Fruit fly (Drosophila melanogaster): Measurements from ENCODE around the gene Hsp67Bc.

Gene Hsp67Bc

dm6 chr3L:9383345-9384075, 11.2 kb upstream of the Hsp67Bc start, which contains the start of gene Hsp27 (continued):
- TF ChIP-seq lbe (GFP tag; optimal IDR thresholded peaks at IDR 0.05): peak; percentile 99
- TF ChIP-seq CG10959 (GFP tag; IDR thresholded peaks at IDR 0.05): peak; percentile 95
- peak; percentile 82 for TF ChIP-seq Nf-YC (tag; optimal IDR thresholded peaks at IDR 0.05)
- TF ChIP-seq sug (tag; optimal IDR thresholded peaks at IDR 0.05): peak; percentile 87
- peak; percentile 97 for TF ChIP-seq tio (GFP tag; optimal IDR thresholded peaks at IDR 0.05)
- peak; percentile 93 for TF ChIP-seq CG10431 (GFP tag; optimal IDR thresholded peaks at IDR 0.05)
- TF ChIP-seq Ptx1 (GFP tag; IDR thresholded peaks at IDR 0.05): peak; percentile 99
- peak; percentile 98 for TF ChIP-seq Chrac-16 (GFP tag; optimal IDR thresholded peaks at IDR 0.05)
- TF ChIP-seq nmo (GFP tag; optimal IDR thresholded peaks at IDR 0.05): peak; percentile 99
- peak; percentile 97 for TF ChIP-seq kay (GFP tag; optimal IDR thresholded peaks at IDR 0.05)
- peak; percentile 97 for TF ChIP-seq Hsf (GFP tag; optimal IDR thresholded peaks at IDR 0.05)
- TF ChIP-seq zfh2 (GFP tag; optimal IDR thresholded peaks at IDR 0.05): peak; percentile 96
- TF ChIP-seq NK7.1 (GFP tag; optimal IDR thresholded peaks at IDR 0.05): peak; percentile 93
- peak; percentile 93 for TF ChIP-seq bab2 (GFP tag; optimal IDR thresholded peaks at IDR 0.05)
- peak; percentile 95 for TF ChIP-seq Ravus (GFP tag; IDR thresholded peaks at IDR 0.05)
- TF ChIP-seq CG3838 (GFP tag; optimal IDR thresholded peaks at IDR 0.05): peak; percentile 87
- TF ChIP-seq Hey (tag; optimal IDR thresholded peaks at IDR 0.05): peak; percentile 56
- TF ChIP-seq croc (GFP tag; conservative IDR thresholded peaks at IDR 0.05): peak; percentile 98
- TF ChIP-seq CG10543 (GFP tag; optimal IDR thresholded peaks at IDR 0.05): peak; percentile 74
- TF ChIP-seq Scr (GFP tag; IDR thresholded peaks at IDR 0.05; ENCODE audit: partially characterized antibody): no peak
- peak; percentile 75 for TF ChIP-seq crol (GFP tag; IDR thresholded peaks at IDR 0.05)
- TF ChIP-seq CG7987 (GFP tag; optimal IDR thresholded peaks at IDR 0.05): peak; percentile 96
- TF ChIP-seq Jarid2 (GFP tag; optimal IDR thresholded peaks at IDR 0.05): peak; percentile 93
- TF ChIP-seq CG15073 (GFP tag; optimal IDR thresholded peaks at IDR 0.05): peak; percentile 85
- TF ChIP-seq CG7745 (tag; optimal IDR thresholded peaks at IDR 0.05): peak; percentile 70
- TF ChIP-seq h (optimal IDR thresholded peaks at IDR 0.05): no peak
- no peak for TF ChIP-seq gfzf (GFP tag; optimal IDR thresholded peaks at IDR 0.05)
- TF ChIP-seq Hr51 (GFP tag; optimal IDR thresholded peaks at IDR 0.05): peak; percentile 91 to 97
- TF ChIP-seq CG4730 (GFP tag; IDR thresholded peaks at IDR 0.05): peak; percentile 98
- peak; percentile 98 for TF ChIP-seq gce (GFP tag; IDR thresholded peaks at IDR 0.05)
- TF ChIP-seq dimm (GFP tag; IDR thresholded peaks at IDR 0.05): peak; percentile 91
- TF ChIP-seq CG13287 (GFP tag; IDR thresholded peaks at IDR 0.05; ENCODE audit: partially characterized antibody): no peak; the same call in 1 of the 2 replicates
- TF ChIP-seq Usf (GFP tag; optimal IDR thresholded peaks at IDR 0.05): peak; percentile 96
- TF ChIP-seq Dek (tag; optimal IDR thresholded peaks at IDR 0.05): peak; percentile 97
- peak; percentile 97 for TF ChIP-seq danr (GFP tag; IDR thresholded peaks at IDR 0.05)
- peak; percentile 98 for TF ChIP-seq Asciz (GFP tag; optimal IDR thresholded peaks at IDR 0.05)
- peak; percentile 99 for TF ChIP-seq CG4424 (GFP tag; optimal IDR thresholded peaks at IDR 0.05)
- peak; percentile 92 for TF ChIP-seq CG1792 (GFP tag; optimal IDR thresholded peaks at IDR 0.05)
- peak; percentile 99 for TF ChIP-seq CG17359 (tag; optimal IDR thresholded peaks at IDR 0.05)
- TF ChIP-seq ken (GFP tag; IDR thresholded peaks at IDR 0.05): peak; percentile 99
- peak; percentile 98 for TF ChIP-seq CG11247 (GFP tag; IDR thresholded peaks at IDR 0.05)
- TF ChIP-seq Rfx (GFP tag; IDR thresholded peaks at IDR 0.05): peak; percentile 99
- no peak for TF ChIP-seq Hr39 (optimal IDR thresholded peaks at IDR 0.05)
- TF ChIP-seq CG31441 (GFP tag; IDR thresholded peaks at IDR 0.05): peak; percentile 99
- TF ChIP-seq Meics (GFP tag; optimal IDR thresholded peaks at IDR 0.05): peak; percentile 98
- TF ChIP-seq Dip3 (GFP tag; optimal IDR thresholded peaks at IDR 0.05): peak; percentile 93
- TF ChIP-seq CG31388 (GFP tag; optimal IDR thresholded peaks at IDR 0.05): peak; percentile 96
- peak; percentile 95 for TF ChIP-seq CG13296 (GFP tag; optimal IDR thresholded peaks at IDR 0.05)
- peak; percentile 96 for TF ChIP-seq nerfin-1 (tag; optimal IDR thresholded peaks at IDR 0.05)
- TF ChIP-seq CG9817 (tag; optimal IDR thresholded peaks at IDR 0.05): peak; percentile 96

Measured in whole organism, embryonic.